Fruit fly (Drosophila melanogaster): ENCODE measurements around the gene CG7706.

CG7706 gene

dm6 chr3R:18719767-18720341, 42.2 kb downstream of the CG7706 start (continued):
- TF ChIP-seq CG18764 (GFP tag; optimal IDR thresholded peaks at IDR 0.05), result peak; percentile 57
- TF ChIP-seq exex (tag; optimal IDR thresholded peaks at IDR 0.05), result peak; percentile 66
- peak; percentile 82 for TF ChIP-seq CG15601 (tag; optimal IDR thresholded peaks at IDR 0.05)
- TF ChIP-seq CG4328 (GFP tag; optimal IDR thresholded peaks at IDR 0.05), result peak; percentile 88
- TF ChIP-seq Dll (GFP tag; IDR thresholded peaks at IDR 0.05; ENCODE audit: partially characterized antibody), result no peak
- peak; percentile 96 for TF ChIP-seq lab (GFP tag; optimal IDR thresholded peaks at IDR 0.05)
- TF ChIP-seq CG17186 (GFP tag; optimal IDR thresholded peaks at IDR 0.05), result no peak
- no peak for TF ChIP-seq zen2 (GFP tag; IDR thresholded peaks at IDR 0.05; ENCODE audit: partially characterized antibody)
- TF ChIP-seq HLH54F (GFP tag; optimal IDR thresholded peaks at IDR 0.05), result peak; percentile 76
- peak; percentile 29 for TF ChIP-seq shn (GFP tag; optimal IDR thresholded peaks at IDR 0.05)
- TF ChIP-seq CG15269 (tag; optimal IDR thresholded peaks at IDR 0.05), result peak; percentile 92
- peak; percentile 72; the same call in 3 of the 4 replicates for TF ChIP-seq Gug (GFP tag; IDR thresholded peaks at IDR 0.05)
- peak; percentile 88 for TF ChIP-seq Dbx (GFP tag; IDR thresholded peaks at IDR 0.05)
- peak; percentile 88 for TF ChIP-seq grau (tag; optimal IDR thresholded peaks at IDR 0.05)
- TF ChIP-seq CG9727 (GFP tag; optimal IDR thresholded peaks at IDR 0.05), result peak; percentile 82
- no peak for TF ChIP-seq CG16813 (GFP tag; IDR thresholded peaks at IDR 0.05; ENCODE audit: partially characterized antibody)
- TF ChIP-seq CG30431 (GFP tag; optimal IDR thresholded peaks at IDR 0.05), result peak; percentile 55
- TF ChIP-seq prd (optimal IDR thresholded peaks at IDR 0.05), result no peak
- peak; percentile 87 for TF ChIP-seq prd (GFP tag; IDR thresholded peaks at IDR 0.05)
- TF ChIP-seq Asciz (GFP tag; optimal IDR thresholded peaks at IDR 0.05), result peak; percentile 82
- no peak for TF ChIP-seq h (optimal IDR thresholded peaks at IDR 0.05)
- peak; percentile 62; the same call in 1 of the 2 replicates for TF ChIP-seq ap (GFP tag; IDR thresholded peaks at IDR 0.05)
- no peak for TF ChIP-seq sr (GFP tag; IDR thresholded peaks at IDR 0.05)
- TF ChIP-seq phol (tag; optimal IDR thresholded peaks at IDR 0.05), result peak; percentile 81
- peak; percentile 86 for TF ChIP-seq CG10209 (GFP tag; optimal IDR thresholded peaks at IDR 0.05)
- peak; percentile 58 for TF ChIP-seq MTF-1 (GFP tag; optimal IDR thresholded peaks at IDR 0.05; ENCODE audit: borderline replicate concordance)
- peak; percentile 72 for TF ChIP-seq Rx (GFP tag; IDR thresholded peaks at IDR 0.05)
- peak; percentile 76 for TF ChIP-seq twi (tag; optimal IDR thresholded peaks at IDR 0.05)
- peak; percentile 71 for TF ChIP-seq H15 (GFP tag; IDR thresholded peaks at IDR 0.05)
- TF ChIP-seq danr (GFP tag; IDR thresholded peaks at IDR 0.05), result peak; percentile 61; the same call in 1 of the 2 replicates
- TF ChIP-seq CG11696 (GFP tag; IDR thresholded peaks at IDR 0.05), result peak; percentile 59
- TF ChIP-seq pnt (GFP tag; optimal IDR thresholded peaks at IDR 0.05), result peak; percentile 81
- TF ChIP-seq gsb-n (tag; optimal IDR thresholded peaks at IDR 0.05), result peak; percentile 74
- TF ChIP-seq CG2199 (GFP tag; IDR thresholded peaks at IDR 0.05), result no peak
- TF ChIP-seq dpn (GFP tag; optimal IDR thresholded peaks at IDR 0.05), result peak; percentile 83 to 86
- TF ChIP-seq Sox100B (GFP tag; optimal IDR thresholded peaks at IDR 0.05), result peak; percentile 84
- TF ChIP-seq Chrac-16 (GFP tag; optimal IDR thresholded peaks at IDR 0.05), result peak; percentile 73
- TF ChIP-seq sima (GFP tag; optimal IDR thresholded peaks at IDR 0.05), result peak; percentile 30
- TF ChIP-seq tna (GFP tag; IDR thresholded peaks at IDR 0.05; ENCODE audit: partially characterized antibody), result no peak
- TF ChIP-seq gro (GFP tag; optimal IDR thresholded peaks at IDR 0.05), result peak; percentile 89
- TF ChIP-seq odd (GFP tag; optimal IDR thresholded peaks at IDR 0.05), result peak; percentile 81
- TF ChIP-seq CG2202 (tag; optimal IDR thresholded peaks at IDR 0.05), result peak; percentile 44
- TF ChIP-seq CG2120 (GFP tag; optimal IDR thresholded peaks at IDR 0.05), result peak; percentile 93
- TF ChIP-seq Adf1 (GFP tag; IDR thresholded peaks at IDR 0.05), result peak; percentile 66
- TF ChIP-seq CG12769 (tag; optimal IDR thresholded peaks at IDR 0.05), result peak; percentile 94
- TF ChIP-seq cas (GFP tag; IDR thresholded peaks at IDR 0.05), result no peak; the same call in 1 of the 2 replicates
- TF ChIP-seq CG12299 (tag; optimal IDR thresholded peaks at IDR 0.05), result peak; percentile 82
- TF ChIP-seq CG8388 (GFP tag; optimal IDR thresholded peaks at IDR 0.05), result peak; percentile 81
- peak; percentile 71 for TF ChIP-seq CG13775 (GFP tag; optimal IDR thresholded peaks at IDR 0.05)
- peak; percentile 64 for TF ChIP-seq Lim3 (GFP tag; IDR thresholded peaks at IDR 0.05)
